Worm (Caenorhabditis elegans) whole organism, L1 larva: ENCODE data around the gene oac-53.

Source experiments
- C04F5.9 ChIP-seq: sonication (generic microtip); optimal IDR thresholded peaks from 2 replicates; lab custom pipeline; 2016; ENCODE audit warnings: missing genetic modification characterization, missing compliant biosample characterization
- C16A3.4 ChIP-seq: fragments of 150-350 bp; optimal IDR thresholded peaks from 2 replicates; lab custom pipeline; 2014; ENCODE audit warnings: missing biosample characterization, missing genetic modification characterization
- aly-2 ChIP-seq: fragments of 150-350 bp; optimal IDR thresholded peaks from 2 replicates; lab custom pipeline; 2014; ENCODE audit warnings: missing biosample characterization, missing genetic modification characterization
- ama-1 ChIP-seq: fragments of 150-350 bp; optimal IDR thresholded peaks from 2 replicates; lab custom pipeline; 2014
- blmp-1 ChIP-seq: fragments of 150-350 bp; optimal IDR thresholded peaks from 2 replicates; lab custom pipeline; 2014; ENCODE audit warnings: missing biosample characterization, missing genetic modification characterization
- ceh-82 ChIP-seq, 3 experiments: fragments of 150-350 bp in 1 of 3; sonication (generic microtip) in 2 of 3; optimal IDR thresholded peaks; 2 replicates each; lab custom pipeline; 2014 to 2017; ENCODE audit warnings: missing biosample characterization in 3 of 3, missing genetic modification characterization in 3 of 3
- ceh-90 ChIP-seq: sonication (generic microtip); optimal IDR thresholded peaks from 2 replicates; lab custom pipeline; 2016; ENCODE audit warnings: missing genetic modification characterization, missing compliant biosample characterization
- dpl-1 ChIP-seq, 3 experiments: fragments of 150-350 bp in 2 of 3; sonication (generic microtip) in 1 of 3; optimal IDR thresholded peaks; 2 replicates each; lab custom pipeline; 2014 to 2017; ENCODE audit warnings: missing biosample characterization in 3 of 3, missing genetic modification characterization in 3 of 3, missing genetic modification reagents in 3 of 3
- efl-1 ChIP-seq, 4 experiments: fragments of 150-350 bp; optimal IDR thresholded peaks in 3 of 4; peaks in 1 of 4; 1 replicate in 1 of 4; 2 replicates in 3 of 4; lab custom pipeline; 2014; ENCODE audit warnings: missing biosample characterization in 2 of 4, missing genetic modification characterization in 2 of 4, missing genetic modification reagents in 2 of 4
- egl-13 ChIP-seq: sonication (generic microtip); optimal IDR thresholded peaks from 2 replicates; lab custom pipeline; 2016; ENCODE audit warnings: missing genotype, missing genetic modification reagents, missing genetic modification characterization, missing compliant biosample characterization
- egl-27 ChIP-seq, 2 experiments: fragments of 150-350 bp in 1 of 2; sonication (generic microtip); optimal IDR thresholded peaks; 3 replicates each; lab custom pipeline; 2017 to 2018; ENCODE audit warnings: missing biosample characterization in 2 of 2, missing genetic modification characterization in 2 of 2, missing genetic modification reagents in 2 of 2
- elt-2 ChIP-seq: sonication (generic microtip); optimal IDR thresholded peaks from 2 replicates; lab custom pipeline; 2016; ENCODE audit warnings: missing genetic modification characterization, mild to moderate bottlenecking, inconsistent platforms, missing compliant biosample characterization, missing genetic modification reagents
- elt-3 ChIP-seq, 6 experiments: fragments of 150-350 bp in 1 of 6; sonication (generic microtip); optimal IDR thresholded peaks; 2 replicates each; lab custom pipeline; 2017 to 2018; ENCODE audit warnings: missing biosample characterization in 6 of 6, missing genetic modification characterization in 6 of 6, inconsistent platforms in 1 of 6
- fkh-10 ChIP-seq: sonication (generic microtip); optimal IDR thresholded peaks from 2 replicates; lab custom pipeline; 2017; ENCODE audit warnings: missing biosample characterization, missing genetic modification reagents, missing genetic modification characterization
- fos-1 ChIP-seq: fragments of 150-350 bp; optimal IDR thresholded peaks from 2 replicates; lab custom pipeline; 2014; ENCODE audit warnings: missing biosample characterization, missing genetic modification characterization
- jun-1 ChIP-seq: fragments of 150-350 bp; optimal IDR thresholded peaks from 2 replicates; lab custom pipeline; 2014; ENCODE audit warnings: missing biosample characterization, missing genetic modification reagents, missing genetic modification characterization
- lin-13 ChIP-seq: fragments of 150-350 bp; optimal IDR thresholded peaks from 2 replicates; lab custom pipeline; 2014; ENCODE audit warnings: missing biosample characterization, missing genetic modification reagents, missing genetic modification characterization
- lin-14 ChIP-seq: fragments of 200-800 bp; sonication (Bioruptor generic); optimal IDR thresholded peaks from 2 replicates; lab custom pipeline; 2018; ENCODE audit warnings: mild to moderate bottlenecking, missing genetic modification characterization, moderate library complexity, missing compliant biosample characterization
- lin-35 ChIP-seq, 2 experiments: fragments of 150-350 bp; optimal IDR thresholded peaks; 2 replicates each; lab custom pipeline; 2014; ENCODE audit warnings: missing biosample characterization in 2 of 2, missing genetic modification characterization in 2 of 2, missing genetic modification reagents in 2 of 2
- lir-3 ChIP-seq: sonication (generic microtip); optimal IDR thresholded peaks from 2 replicates; lab custom pipeline; 2016; ENCODE audit warnings: mild to moderate bottlenecking, missing genetic modification characterization, moderate library complexity, missing compliant biosample characterization; ENCODE audit not compliant: poor library complexity
- lsy-2 ChIP-seq, 2 experiments: fragments of 150-350 bp; optimal IDR thresholded peaks; 2 replicates each; lab custom pipeline; 2014; ENCODE audit warnings: missing biosample characterization in 2 of 2, missing genetic modification characterization in 2 of 2
- mef-2 ChIP-seq: fragments of 150-350 bp; optimal IDR thresholded peaks from 2 replicates; lab custom pipeline; 2014; ENCODE audit warnings: missing biosample characterization, missing genetic modification characterization
- mep-1 ChIP-seq: fragments of 150-350 bp; optimal IDR thresholded peaks from 2 replicates; lab custom pipeline; 2014; ENCODE audit warnings: missing biosample characterization, missing genetic modification characterization
- nhr-19 ChIP-seq: fragments of 200-800 bp; sonication (Bioruptor generic); conservative IDR thresholded peaks from 2 replicates; pipeline ENCODE4 v1.3.6; 2022; ENCODE audit warnings: missing genetic modification characterization, missing compliant biosample characterization
- nhr-47 ChIP-seq: sonication (generic microtip); optimal IDR thresholded peaks from 2 replicates; lab custom pipeline; 2016; ENCODE audit warnings: mild to moderate bottlenecking, missing genetic modification characterization, moderate library complexity, missing compliant biosample characterization
- nhr-71 ChIP-seq: sonication (generic microtip); optimal IDR thresholded peaks from 2 replicates; lab custom pipeline; 2016; ENCODE audit warnings: mild to moderate bottlenecking, missing genetic modification characterization, moderate library complexity, missing compliant biosample characterization
- nhr-77 ChIP-seq: fragments of 150-350 bp; optimal IDR thresholded peaks from 2 replicates; lab custom pipeline; 2014; ENCODE audit warnings: missing biosample characterization, missing genetic modification characterization
- nhr-90 ChIP-seq: sonication (generic microtip); optimal IDR thresholded peaks from 2 replicates; lab custom pipeline; 2016; ENCODE audit warnings: mild to moderate bottlenecking, missing genetic modification characterization, missing compliant biosample characterization; ENCODE audit not compliant: poor library complexity
- rnt-1 ChIP-seq: sonication (generic microtip); optimal IDR thresholded peaks from 2 replicates; lab custom pipeline; 2016; ENCODE audit warnings: mild to moderate bottlenecking, missing genetic modification characterization, moderate library complexity, missing compliant biosample characterization
- skn-1 ChIP-seq: fragments of 150-350 bp; optimal IDR thresholded peaks from 2 replicates; lab custom pipeline; 2014; ENCODE audit warnings: missing biosample characterization, missing genetic modification characterization
- snpc-4 ChIP-seq: fragments of 150-350 bp; optimal IDR thresholded peaks from 2 replicates; lab custom pipeline; 2014; ENCODE audit warnings: missing biosample characterization, missing genetic modification characterization
- snu-23 ChIP-seq: sonication (generic microtip); optimal IDR thresholded peaks from 2 replicates; lab custom pipeline; 2016; ENCODE audit warnings: missing genetic modification characterization, missing compliant biosample characterization
- sup-37 ChIP-seq: fragments of 200-800 bp; sonication (Bioruptor generic); optimal IDR thresholded peaks from 2 replicates; lab custom pipeline; 2018; ENCODE audit warnings: mild to moderate bottlenecking, missing genetic modification characterization, missing compliant biosample characterization
- swsn-7 ChIP-seq: sonication (generic microtip); optimal IDR thresholded peaks from 2 replicates; lab custom pipeline; 2016; ENCODE audit warnings: missing genetic modification characterization, missing compliant biosample characterization
- tbx-2 ChIP-seq: sonication (generic microtip); optimal IDR thresholded peaks from 2 replicates; lab custom pipeline; 2016; ENCODE audit warnings: missing genetic modification characterization, missing compliant biosample characterization
- unc-130 ChIP-seq: fragments of 150-350 bp; optimal IDR thresholded peaks from 2 replicates; lab custom pipeline; 2017; ENCODE audit warnings: missing biosample characterization, missing genetic modification characterization, inconsistent platforms
- unc-62 ChIP-seq: fragments of 150-350 bp; optimal IDR thresholded peaks from 2 replicates; lab custom pipeline; 2014; ENCODE audit warnings: missing biosample characterization, missing genetic modification reagents, missing genetic modification characterization
- unc-86 ChIP-seq: sonication (generic microtip); optimal IDR thresholded peaks from 2 replicates; lab custom pipeline; 2016; ENCODE audit warnings: missing genetic modification characterization, missing compliant biosample characterization
- vab-15 ChIP-seq: sonication (generic microtip); optimal IDR thresholded peaks from 2 replicates; lab custom pipeline; 2017; ENCODE audit warnings: missing genotype, mild to moderate bottlenecking, missing genetic modification characterization, missing compliant biosample characterization
- zag-1 ChIP-seq: fragments of 150-350 bp; optimal IDR thresholded peaks from 2 replicates; lab custom pipeline; 2014; ENCODE audit warnings: missing biosample characterization, missing genetic modification characterization
- zip-4 ChIP-seq: fragments of 200-800 bp; sonication (Bioruptor generic); optimal IDR thresholded peaks from 2 replicates; lab custom pipeline; 2018; ENCODE audit warnings: mild to moderate bottlenecking, missing genetic modification characterization, moderate library complexity, missing compliant biosample characterization
- ztf-4 ChIP-seq: fragments of 150-350 bp; optimal IDR thresholded peaks from 2 replicates; lab custom pipeline; 2014; ENCODE audit warnings: missing biosample characterization, missing genetic modification characterization

oac-53 gene

ce11 chrV:16594514-16594913 is 33.3 kb downstream of the oac-53 start:
- TF ChIP-seq nhr-77 (no peak), zip-4 (GFP tag; lab: Kevin White, UChicago) (no peak), nhr-71 (tag; lab: Kevin White, UChicago) (peak; percentile 60), blmp-1 (tag; lab: Kevin White, UChicago) (peak; percentile 24), lir-3 (tag; lab: Kevin White, UChicago) (peak; percentile 12), lsy-2 (tag; optimal IDR thresholded peaks at IDR 0.05; lab: Kevin White, UChicago) (peak; percentile 16), tbx-2 (tag; lab: Kevin White, UChicago) (no peak), lin-14 (GFP tag; lab: Kevin White, UChicago) (peak; percentile 41), sup-37 (no peak), rnt-1 (tag; lab: Kevin White, UChicago) (peak; percentile 68), nhr-19 (peak; percentile 48), fkh-10 (no peak), snu-23 (GFP tag; lab: Kevin White, UChicago) (peak; percentile 30), elt-3 (tag; optimal IDR thresholded peaks at IDR 0.05; lab: Kevin White, UChicago) (peak in 1 of 6 experiments; percentile 47)
- TF ChIP-seq, all 84 proteins: peak for 9

DNA sequence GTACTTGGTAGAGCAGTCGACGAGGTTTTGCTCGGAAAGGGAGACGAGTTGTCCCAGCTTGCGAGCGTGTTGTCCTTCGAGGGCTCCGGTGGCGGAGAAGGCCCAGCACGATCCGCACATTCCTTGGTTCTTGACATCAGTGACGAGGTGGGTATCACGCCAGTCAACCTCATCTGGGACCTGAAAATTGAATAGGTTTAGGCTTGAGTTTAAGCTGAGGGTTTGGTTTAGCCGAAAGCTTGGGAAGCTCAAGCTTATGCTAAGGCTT is 34.0 kb downstream of the oac-53 start:
- no peak for TF ChIP-seq swsn-7 (tag; lab: Kevin White, UChicago)
- peak; percentile 6 for TF ChIP-seq ama-1 (lab: Kevin White, UChicago)
- TF ChIP-seq jun-1 (tag; lab: Kevin White, UChicago) = no peak

- TF ChIP-seq egl-13 (tag; lab: Kevin White, UChicago) = no peak
- TF ChIP-seq vab-15 = no peak
- no peak for TF ChIP-seq efl-1 (optimal IDR thresholded peaks at IDR 0.05; lab: Kevin White, UChicago)
- TF ChIP-seq efl-1 (GFP tag; optimal IDR thresholded peaks at IDR 0.05 in 1 of 2; lab: Kevin White, UChicago) = peak in 1 of 2 experiments; percentile 50
- TF ChIP-seq aly-2 (tag; lab: Kevin White, UChicago) = no peak
- TF ChIP-seq nhr-19 = peak; percentile 9; the same call in 1 of the 2 replicates
- no peak for TF ChIP-seq C16A3.4
- TF ChIP-seq elt-2 (tag; lab: Kevin White, UChicago) = peak; percentile 68
- peak in 1 of 6 experiments; percentile 37 for TF ChIP-seq elt-3 (tag; optimal IDR thresholded peaks at IDR 0.05; lab: Kevin White, UChicago)
Measured at ce11 chrV:16592947-16593791, 34.6 kb downstream of the oac-53 start.

DNA sequence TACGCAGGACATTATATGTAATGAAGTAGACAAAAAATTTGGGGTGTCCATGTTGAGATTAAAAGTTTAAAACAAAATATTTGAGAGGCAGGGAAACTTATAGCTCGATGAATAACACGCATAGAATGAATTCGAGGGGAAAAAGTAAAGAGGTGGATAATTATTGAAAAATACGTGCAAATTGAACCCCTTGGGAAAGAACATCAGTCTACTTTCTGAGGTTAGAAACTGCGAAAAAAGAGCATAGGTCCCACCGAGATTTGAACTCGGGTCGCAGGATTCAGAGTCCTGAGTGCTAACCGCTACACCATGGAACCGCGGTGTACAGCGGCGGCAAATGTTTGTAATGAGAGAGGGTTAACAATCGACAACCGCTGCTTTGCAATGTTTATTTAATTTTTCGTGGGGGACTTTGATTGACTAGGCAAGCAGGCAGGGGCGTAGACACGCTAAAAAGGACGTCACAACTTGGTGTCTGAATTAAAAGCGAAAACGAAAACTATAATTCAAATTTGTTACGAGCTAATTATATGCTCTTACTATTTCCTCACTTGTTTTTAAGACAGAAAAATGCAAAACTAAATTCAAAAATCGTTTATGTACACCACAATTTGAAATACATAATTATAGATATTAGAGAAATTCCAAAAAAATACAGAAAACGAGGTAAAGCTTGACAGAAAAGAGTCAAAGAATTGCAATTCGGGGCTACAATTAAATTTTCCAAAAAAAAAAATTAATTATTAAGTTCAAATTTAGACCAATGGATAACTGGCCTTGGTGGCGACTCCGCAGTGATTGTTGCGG is 35.6 kb downstream of the oac-53 start, which contains the start of gene srh-269:
TSS of gene srh-269 (minus strand) at position 51 of the 807 bp plus-strand sequence.
- TF ChIP-seq snu-23 (GFP tag; lab: Kevin White, UChicago) = peak; percentile 77
- TF ChIP-seq nhr-19 = peak; percentile 79
- TF ChIP-seq unc-130 (tag; lab: Kevin White, UChicago) = peak; percentile 62
- peak; percentile 86 for TF ChIP-seq rnt-1 (tag; lab: Kevin White, UChicago)
- peak; percentile 69 for TF ChIP-seq nhr-47 (tag; lab: Kevin White, UChicago)
- TF ChIP-seq lin-13 (GFP tag; lab: Kevin White, UChicago) = peak; percentile 28
- TF ChIP-seq skn-1 (tag; lab: Kevin White, UChicago) = peak; percentile 11
- TF ChIP-seq mep-1 = no peak
- peak; percentile 28 for TF ChIP-seq sup-37
- no peak for TF ChIP-seq C04F5.9
- peak; percentile 51 for TF ChIP-seq jun-1 (tag; lab: Kevin White, UChicago)
- peak; percentile 13 for TF ChIP-seq fos-1
- TF ChIP-seq zag-1 (tag; lab: Kevin White, UChicago) = no peak
- peak; percentile 74 for TF ChIP-seq nhr-71 (tag; lab: Kevin White, UChicago)
- TF ChIP-seq snpc-4 (tag; lab: Kevin White, UChicago) = peak; percentile 61
- no peak for TF ChIP-seq egl-27 (tag; optimal IDR thresholded peaks at IDR 0.05; lab: Kevin White, UChicago)
- no peak for TF ChIP-seq unc-62 (GFP tag; lab: Kevin White, UChicago)
- peak; percentile 12 to 71 for TF ChIP-seq lin-35 (GFP tag; optimal IDR thresholded peaks at IDR 0.05; lab: Kevin White, UChicago)
- TF ChIP-seq ceh-82 (tag; optimal IDR thresholded peaks at IDR 0.05; lab: Kevin White, UChicago) = peak in 1 of 3 experiments; percentile 33
- peak; percentile 62 for TF ChIP-seq nhr-90
- no peak for TF ChIP-seq unc-86 (tag; lab: Kevin White, UChicago)
- TF ChIP-seq ztf-4 (tag; lab: Kevin White, UChicago) = peak; percentile 75
- TF ChIP-seq mef-2 = no peak
- peak; percentile 28 to 55 for TF ChIP-seq efl-1 (optimal IDR thresholded peaks at IDR 0.05; lab: Kevin White, UChicago)
- peak; percentile 8 to 92 for TF ChIP-seq efl-1 (GFP tag; optimal IDR thresholded peaks at IDR 0.05 in 1 of 2; lab: Kevin White, UChicago)
- TF ChIP-seq ceh-90 (tag; lab: Kevin White, UChicago) = no peak
- peak; percentile 48 for TF ChIP-seq nhr-77
- peak; percentile 24 to 55 for TF ChIP-seq lsy-2 (tag; optimal IDR thresholded peaks at IDR 0.05; lab: Kevin White, UChicago)
- peak in 2 of 3 experiments; percentile 38 to 39 for TF ChIP-seq dpl-1 (GFP tag; optimal IDR thresholded peaks at IDR 0.05; lab: Kevin White, UChicago)
